Worm (Caenorhabditis elegans) whole organism, young adult: ENCODE data around the gene pgp-6.

Experiments used
- F10E7.11 ChIP-seq: sonication (generic microtip); optimal IDR thresholded peaks from 2 replicates; lab custom pipeline; 2017; ENCODE audit warnings: mild to moderate bottlenecking, missing genetic modification characterization, moderate library complexity, missing compliant biosample characterization
- F23B12.7 ChIP-seq: sonication (generic microtip); optimal IDR thresholded peaks from 2 replicates; lab custom pipeline; 2017; ENCODE audit warnings: missing genetic modification characterization, mild to moderate bottlenecking, missing compliant biosample characterization, antibody characterized with exemption, moderate library complexity; ENCODE audit not compliant: insufficient read depth
- F37B4.10 ChIP-seq: fragments of 200-800 bp; sonication (Bioruptor generic); IDR thresholded peaks from 2 replicates; pipeline ENCODE4 v1.3.6; 2022; ENCODE audit warnings: missing genetic modification characterization, missing compliant biosample characterization
- Y53G8AR.9 ChIP-seq: fragments of 200-800 bp; sonication (Bioruptor generic); conservative IDR thresholded peaks from 2 replicates; pipeline ENCODE4 v1.3.6; 2022; ENCODE audit warnings: missing genetic modification reagents, missing genetic modification characterization, missing compliant biosample characterization
- athp-1 ChIP-seq: sonication (generic microtip); optimal IDR thresholded peaks from 2 replicates; lab custom pipeline; 2017; ENCODE audit warnings: mild to moderate bottlenecking, missing genetic modification characterization, missing compliant biosample characterization
- attf-5 ChIP-seq: fragments of 200-800 bp; sonication (Bioruptor generic); optimal IDR thresholded peaks from 2 replicates; lab custom pipeline; 2018; ENCODE audit warnings: mild to moderate bottlenecking, missing genetic modification characterization, missing compliant biosample characterization
- ccch-3 ChIP-seq: fragments of 200-800 bp; sonication (Bioruptor generic); optimal IDR thresholded peaks from 2 replicates; lab custom pipeline; 2018; ENCODE audit warnings: mild to moderate bottlenecking, missing genetic modification characterization, missing compliant biosample characterization
- ceh-100 ChIP-seq: fragments of 200-800 bp; sonication (Bioruptor generic); IDR thresholded peaks from 2 replicates; pipeline ENCODE4 v1.3.6; 2022; ENCODE audit warnings: missing genetic modification reagents, missing genetic modification characterization, missing compliant biosample characterization
- chd-7 ChIP-seq: sonication (generic microtip); optimal IDR thresholded peaks from 2 replicates; lab custom pipeline; 2016; ENCODE audit warnings: mild to moderate bottlenecking, missing genetic modification characterization, moderate library complexity, missing compliant biosample characterization
- dox-1 ChIP-seq: fragments of 200-800 bp; sonication (Bioruptor generic); IDR thresholded peaks from 2 replicates; pipeline ENCODE4 v1.3.6; 2022; ENCODE audit warnings: missing genetic modification reagents, missing genetic modification characterization, missing compliant biosample characterization
- efl-1 ChIP-seq: fragments of 150-350 bp; optimal IDR thresholded peaks from 2 replicates; lab custom pipeline; 2014; ENCODE audit warnings: missing biosample characterization, missing genetic modification reagents, missing genetic modification characterization
- egrh-3 ChIP-seq: fragments of 200-800 bp; sonication (Bioruptor generic); IDR thresholded peaks from 2 replicates; pipeline ENCODE4 v1.3.6; 2022; ENCODE audit warnings: missing genetic modification reagents, missing genetic modification characterization, missing compliant biosample characterization
- gei-17 ChIP-seq: fragments of 200-800 bp; sonication (Bioruptor generic); optimal IDR thresholded peaks from 2 replicates; lab custom pipeline; 2018; ENCODE audit warnings: mild to moderate bottlenecking, missing genetic modification characterization, missing compliant biosample characterization
- hlh-12 ChIP-seq: sonication (generic microtip); optimal IDR thresholded peaks from 2 replicates; lab custom pipeline; 2016; ENCODE audit warnings: missing genetic modification characterization, missing compliant biosample characterization
- hrde-1 ChIP-seq: sonication (generic microtip); optimal IDR thresholded peaks from 2 replicates; lab custom pipeline; 2016; ENCODE audit warnings: missing genetic modification characterization, mild to moderate bottlenecking, missing compliant biosample characterization, moderate library complexity, missing genotype, missing genetic modification reagents, borderline replicate concordance
- hsf-1 ChIP-seq: fragments of 200-800 bp; sonication (Bioruptor generic); IDR thresholded peaks from 2 replicates; pipeline ENCODE4 v1.3.6; 2022; ENCODE audit warnings: missing genetic modification reagents, missing genetic modification characterization, missing compliant biosample characterization
- lag-1 ChIP-seq: fragments of 200-800 bp; sonication (Bioruptor generic); IDR thresholded peaks from 2 replicates; pipeline ENCODE4 v1.3.6; 2022; ENCODE audit warnings: missing genetic modification reagents, missing genetic modification characterization, missing compliant biosample characterization
- let-607 ChIP-seq, 2 experiments: fragments of 200-800 bp in 1 of 2; sonication (Bioruptor generic) in 1 of 2; sonication (generic microtip) in 1 of 2; optimal IDR thresholded peaks; 2 replicates each; lab custom pipeline; 2016 to 2018; ENCODE audit warnings: mild to moderate bottlenecking in 2 of 2, missing compliant biosample characterization in 2 of 2, missing genetic modification characterization in 2 of 2, moderate library complexity in 2 of 2, missing genotype in 1 of 2
- lin-26 ChIP-seq: fragments of 200-800 bp; sonication (Bioruptor generic); IDR thresholded peaks from 2 replicates; pipeline ENCODE4 v1.3.6; 2022; ENCODE audit warnings: missing genetic modification reagents, missing genetic modification characterization, missing compliant biosample characterization
- lir-1 ChIP-seq: fragments of 200-800 bp; sonication (Bioruptor generic); conservative IDR thresholded peaks from 2 replicates; pipeline ENCODE4 v1.3.6; 2022; ENCODE audit warnings: missing genetic modification reagents, missing genetic modification characterization, missing compliant biosample characterization
- mel-28 ChIP-seq: sonication (generic microtip); optimal IDR thresholded peaks from 2 replicates; lab custom pipeline; 2016; ENCODE audit warnings: borderline replicate concordance, mild to moderate bottlenecking, missing genetic modification characterization, missing compliant biosample characterization
- nfya-2 ChIP-seq: fragments of 200-800 bp; sonication (Bioruptor generic); IDR thresholded peaks from 2 replicates; pipeline ENCODE4 v1.3.6; 2022; ENCODE audit warnings: missing genetic modification reagents, missing genetic modification characterization, missing compliant biosample characterization
- nhr-179 ChIP-seq: sonication (generic microtip); optimal IDR thresholded peaks from 2 replicates; lab custom pipeline; 2016; ENCODE audit warnings: mild to moderate bottlenecking, missing genetic modification characterization, missing compliant biosample characterization
- nhr-80 ChIP-seq: sonication (generic microtip); optimal IDR thresholded peaks from 2 replicates; lab custom pipeline; 2016; ENCODE audit warnings: missing genetic modification characterization, missing compliant biosample characterization
- rpc-1 ChIP-seq, 2 experiments: fragments of 150-350 bp in 1 of 2; sonication (generic microtip) in 1 of 2; optimal IDR thresholded peaks; 2 replicates each; lab custom pipeline; 2014 to 2018; ENCODE audit warnings: missing biosample characterization in 1 of 2, missing genetic modification characterization in 1 of 2, missing genetic modification reagents in 1 of 2, missing genotype in 1 of 2
- sdz-38 ChIP-seq: sonication (generic microtip); optimal IDR thresholded peaks from 2 replicates; lab custom pipeline; 2016; ENCODE audit warnings: missing genotype, missing genetic modification characterization, missing compliant biosample characterization
- snpc-1.3 ChIP-seq: sonication (generic microtip); optimal IDR thresholded peaks from 2 replicates; lab custom pipeline; 2017; ENCODE audit warnings: missing genetic modification characterization, mild to moderate bottlenecking, missing compliant biosample characterization, antibody characterized with exemption, moderate library complexity, missing genotype, missing genetic modification reagents; ENCODE audit not compliant: insufficient read depth
- sptf-2 ChIP-seq: fragments of 200-800 bp; sonication (Bioruptor generic); optimal IDR thresholded peaks from 2 replicates; lab custom pipeline; 2018; ENCODE audit warnings: mild to moderate bottlenecking, missing genetic modification characterization, missing compliant biosample characterization
- zfh-2 ChIP-seq: fragments of 200-800 bp; sonication (Bioruptor generic); conservative IDR thresholded peaks from 2 replicates; pipeline ENCODE4 v1.3.6; 2022; ENCODE audit warnings: missing genetic modification reagents, missing genetic modification characterization, missing compliant biosample characterization
- ztf-22 ChIP-seq: fragments of 200-800 bp; sonication (Bioruptor generic); optimal IDR thresholded peaks from 2 replicates; lab custom pipeline; 2018; ENCODE audit warnings: mild to moderate bottlenecking, missing genetic modification characterization, moderate library complexity, missing compliant biosample characterization
- ztf-26 ChIP-seq: sonication (generic microtip); optimal IDR thresholded peaks from 2 replicates; lab custom pipeline; 2017; ENCODE audit warnings: missing genetic modification characterization, missing compliant biosample characterization

pgp-6 gene

DNA sequence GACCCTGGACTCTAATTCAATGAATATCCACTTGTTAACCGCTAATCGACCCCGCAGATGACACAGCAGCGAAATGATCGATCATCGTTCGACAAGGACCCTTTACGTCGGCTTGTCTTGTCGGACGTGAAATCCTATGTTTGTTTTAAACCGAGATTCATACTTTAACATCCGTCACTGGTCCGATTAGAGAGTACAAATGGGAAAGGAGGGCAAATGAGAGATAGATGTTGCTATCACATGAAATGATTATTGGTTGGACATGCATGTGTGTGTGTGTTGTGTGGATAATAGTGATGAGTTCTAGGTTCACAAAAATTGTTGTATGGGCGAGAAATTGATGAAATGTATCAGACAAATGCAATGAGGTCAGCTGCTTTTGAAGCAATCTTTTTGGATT lies 32.4 kb upstream of the pgp-6 start:
- TF ChIP-seq sptf-2 (no peak), chd-7 (no peak), efl-1 (GFP tag; lab: Kevin White, UChicago) (no peak), snpc-1.3 (tag; lab: Kevin White, UChicago) (no peak)

- TF ChIP-seq dox-1: no peak
- TF ChIP-seq nhr-179 (tag; lab: Kevin White, UChicago): no peak
- TF ChIP-seq hsf-1: no peak
- TF ChIP-seq egrh-3: no peak
Observed at ce11 chrX:10907418-10907817, 30.2 kb upstream of the pgp-6 start.

DNA sequence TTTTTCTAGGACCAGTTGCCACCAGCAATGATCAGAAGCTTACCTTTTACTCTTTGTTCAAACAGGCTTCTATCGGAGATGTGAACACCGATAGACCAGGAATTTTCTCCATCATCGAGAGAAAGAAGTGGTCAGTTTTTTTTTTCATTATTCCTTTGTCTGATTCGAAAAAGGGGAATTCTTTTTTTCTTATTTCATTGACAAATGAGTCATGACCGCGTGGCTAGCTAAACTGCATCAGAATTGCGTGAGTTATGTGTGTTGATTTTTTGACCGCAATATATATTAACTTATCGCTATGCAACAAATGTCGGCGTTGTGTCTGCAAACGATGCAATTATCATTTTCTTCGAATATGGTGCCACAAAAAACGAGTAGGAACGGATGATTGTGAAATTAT lies 26.2 kb upstream of the pgp-6 start:
- TF ChIP-seq zfh-2 (GFP tag; lab: Robert Waterston, UW) (no peak), F37B4.10 (no peak), nhr-80 (tag; lab: Kevin White, UChicago) (peak; percentile 5), ztf-26 (tag; lab: Kevin White, UChicago) (peak; percentile 10)

- TF ChIP-seq lin-26 (GFP tag; lab: Robert Waterston, UW) (no peak), sdz-38 (no peak), hrde-1 (tag; lab: Kevin White, UChicago) (no peak), athp-1 (tag; lab: Kevin White, UChicago) (no peak), hlh-12 (tag; lab: Kevin White, UChicago) (no peak), F23B12.7 (tag; lab: Kevin White, UChicago) (no peak), lir-1 (no peak), lag-1 (GFP tag; lab: Robert Waterston, UW) (no peak), ztf-26 (tag; lab: Kevin White, UChicago) (no peak), rpc-1 (optimal IDR thresholded peaks at IDR 0.05; lab: Kevin White, UChicago) (no peak), rpc-1 (tag; optimal IDR thresholded peaks at IDR 0.05; lab: Kevin White, UChicago) (no peak), F10E7.11 (no peak), nfya-2 (GFP tag; lab: Robert Waterston, UW) (no peak), attf-5 (GFP tag; lab: Kevin White, UChicago) (no peak), gei-17 (no peak), ceh-100 (GFP tag; lab: Robert Waterston, UW) (no peak), ccch-3 (no peak), ztf-22 (no peak), mel-28 (tag; lab: Kevin White, UChicago) (no peak), let-607 (tag; optimal IDR thresholded peaks at IDR 0.05; lab: Kevin White, UChicago) (no peak)
Observed at ce11 chrX:10902723-10903322, 25.6 kb upstream of the pgp-6 start, which contains the start of gene acbp-3. Gene acbp-3, plus strand, starts transcription at chrX:10903272.

- TF ChIP-seq Y53G8AR.9 (GFP tag; lab: Robert Waterston, UW): no peak
- peak; percentile 84 for TF ChIP-seq nhr-80 (tag; lab: Kevin White, UChicago)
Observed at ce11 chrX:10901766-10902165, 24.5 kb upstream of the pgp-6 start.
